Fruit fly (Drosophila melanogaster) whole organism, embryonic: Measurements from ENCODE around the gene fd96Ca.

ENCODE experiments used
- B-H2 ChIP-seq: fragments of 200-800 bp; sonication (Bioruptor generic); optimal IDR thresholded peaks from 2 replicates; lab custom pipeline; 2018; ENCODE audit warnings: missing biosample characterization, mild to moderate bottlenecking, missing genetic modification characterization
- CG10431 ChIP-seq: fragments of 200-800 bp; sonication (Bioruptor generic); optimal IDR thresholded peaks from 3 replicates; lab custom pipeline; 2018; ENCODE audit warnings: missing biosample characterization, mild to moderate bottlenecking, missing genetic modification characterization
- CG11456 ChIP-seq: fragments of 200-800 bp; sonication (Bioruptor generic); IDR thresholded peaks from 3 replicates; pipeline ENCODE4 v1.3.6; 2022; ENCODE audit warnings: missing biosample characterization, missing genetic modification characterization
- CG11560 ChIP-seq: fragments of 200-800 bp; sonication (Bioruptor generic); IDR thresholded peaks from 3 replicates; pipeline ENCODE4 v1.3.6; 2022; ENCODE audit warnings: missing biosample characterization, missing genetic modification characterization
- CG11695 ChIP-seq: fragments of 200-800 bp; sonication (Bioruptor generic); IDR thresholded peaks from 3 replicates; pipeline ENCODE4 v1.3.6; 2022; ENCODE audit warnings: missing biosample characterization, missing genetic modification characterization
- CG13296 ChIP-seq: fragments of 200-800 bp; sonication (Bioruptor generic); optimal IDR thresholded peaks from 3 replicates; lab custom pipeline; 2018; ENCODE audit warnings: missing biosample characterization, mild to moderate bottlenecking, missing genetic modification characterization
- CG13624 ChIP-seq: fragments of 200-800 bp; sonication (Bioruptor generic); optimal IDR thresholded peaks from 2 replicates; lab custom pipeline; 2016; ENCODE audit warnings: missing biosample characterization, missing genetic modification characterization
- CG13775 ChIP-seq: fragments of 200-800 bp; sonication (Bioruptor generic); optimal IDR thresholded peaks from 3 replicates; lab custom pipeline; 2017; ENCODE audit warnings: missing biosample characterization, mild to moderate bottlenecking, missing genetic modification characterization
- CG14050 ChIP-seq: fragments of 200-800 bp; sonication (Bioruptor generic); IDR thresholded peaks from 3 replicates; pipeline ENCODE4 v1.3.6; 2022; ENCODE audit warnings: missing biosample characterization, missing genetic modification characterization
- CG18262 ChIP-seq: fragments of 200-800 bp; optimal IDR thresholded peaks from 3 replicates; lab custom pipeline; 2019; ENCODE audit warnings: missing biosample characterization, mild to moderate bottlenecking, missing genetic modification characterization, moderate library complexity
- CG2116 ChIP-seq: fragments of 200-800 bp; sonication (Bioruptor generic); optimal IDR thresholded peaks from 3 replicates; lab custom pipeline; 2018; ENCODE audit warnings: missing biosample characterization, mild to moderate bottlenecking, missing genetic modification characterization
- CG30020 ChIP-seq: fragments of 200-800 bp; optimal IDR thresholded peaks from 2 replicates; lab custom pipeline; 2019; ENCODE audit warnings: missing biosample characterization, mild to moderate bottlenecking, missing genetic modification characterization, moderate library complexity
- CG32532 ChIP-seq: fragments of 200-800 bp; sonication (Bioruptor generic); IDR thresholded peaks from 2 replicates; pipeline ENCODE4 v1.3.6; 2022; ENCODE audit warnings: missing biosample characterization, missing genetic modification characterization
- CG33213 ChIP-seq: fragments of 200-800 bp; sonication (Bioruptor generic); optimal IDR thresholded peaks from 3 replicates; lab custom pipeline; 2016; ENCODE audit warnings: missing biosample characterization, missing genetic modification characterization
- CG43689 ChIP-seq: fragments of 200-800 bp; sonication (Bioruptor generic); IDR thresholded peaks from 2 replicates; pipeline ENCODE4 v1.3.6; 2022; ENCODE audit warnings: missing biosample characterization, missing genetic modification characterization
- CG4707 ChIP-seq: fragments of 200-800 bp; sonication (Bioruptor generic); optimal IDR thresholded peaks from 2 replicates; lab custom pipeline; 2018; ENCODE audit warnings: missing biosample characterization, mild to moderate bottlenecking, missing genetic modification characterization, moderate library complexity
- CG6175 ChIP-seq: fragments of 200-800 bp; sonication (Bioruptor generic); IDR thresholded peaks from 3 replicates; pipeline ENCODE4 v1.3.6; 2022; ENCODE audit warnings: missing biosample characterization, missing genetic modification characterization
- CG7271 ChIP-seq: fragments of 200-800 bp; sonication (Bioruptor generic); optimal IDR thresholded peaks from 2 replicates; lab custom pipeline; 2018; ENCODE audit warnings: missing biosample characterization, mild to moderate bottlenecking, missing genetic modification characterization, moderate library complexity
- CkIIα-i1 ChIP-seq: fragments of 200-800 bp; sonication (Bioruptor generic); IDR thresholded peaks from 2 replicates; pipeline ENCODE4 v1.3.6; 2022; ENCODE audit warnings: missing biosample characterization, missing genetic modification characterization
- Dref ChIP-seq: fragments of 200-800 bp; sonication (Bioruptor generic); IDR thresholded peaks from 2 replicates; pipeline ENCODE4 v1.3.6; 2022; ENCODE audit warnings: missing biosample characterization, missing genetic modification characterization
- E2f1 ChIP-seq: fragments of 200-800 bp; sonication (Bioruptor generic); IDR thresholded peaks from 2 replicates; pipeline ENCODE4 v1.3.6; 2022; ENCODE audit warnings: missing biosample characterization, missing genetic modification characterization
- E2f2 ChIP-seq: fragments of 200-800 bp; sonication (Bioruptor generic); IDR thresholded peaks from 2 replicates; pipeline ENCODE4 v1.3.6; 2022; ENCODE audit warnings: missing biosample characterization, missing genetic modification characterization
- Fer3 ChIP-seq: fragments of 200-800 bp; sonication (Bioruptor generic); optimal IDR thresholded peaks from 2 replicates; lab custom pipeline; 2018; ENCODE audit warnings: missing biosample characterization, mild to moderate bottlenecking, missing genetic modification characterization, moderate library complexity
- HHEX ChIP-seq: fragments of 200-800 bp; sonication (Bioruptor generic); optimal IDR thresholded peaks from 3 replicates; lab custom pipeline; 2017; ENCODE audit warnings: missing biosample characterization, mild to moderate bottlenecking, missing genetic modification characterization, missing genetic modification reagents
- Hmr ChIP-seq: fragments of 200-800 bp; sonication (Bioruptor generic); optimal IDR thresholded peaks from 3 replicates; lab custom pipeline; 2017; ENCODE audit warnings: mild to moderate bottlenecking, missing biosample characterization, missing genetic modification reagents, missing genetic modification characterization
- Hr3 ChIP-seq: fragments of 200-800 bp; sonication (Bioruptor generic); optimal IDR thresholded peaks from 3 replicates; lab custom pipeline; 2016; ENCODE audit warnings: missing biosample characterization, missing genetic modification characterization
- Hsf ChIP-seq: fragments of 200-800 bp; sonication (Bioruptor generic); optimal IDR thresholded peaks from 3 replicates; lab custom pipeline; 2016; ENCODE audit warnings: missing biosample characterization, missing genetic modification characterization
- Jarid2 ChIP-seq: fragments of 200-800 bp; sonication (Bioruptor generic); optimal IDR thresholded peaks from 3 replicates; lab custom pipeline; 2017; ENCODE audit warnings: mild to moderate bottlenecking, missing biosample characterization, missing genetic modification reagents, missing genetic modification characterization
- MTF-1 ChIP-seq: fragments of 200-800 bp; sonication (Bioruptor generic); optimal IDR thresholded peaks from 2 replicates; lab custom pipeline; 2018; ENCODE audit warnings: missing biosample characterization, mild to moderate bottlenecking, missing genetic modification characterization, borderline replicate concordance
- Med ChIP-seq: fragments of 200-800 bp; sonication (Bioruptor generic); peaks from one replicate; lab custom pipeline; 2016; ENCODE audit warnings: missing biosample characterization, missing genetic modification characterization, mild to moderate bottlenecking, inconsistent platforms, moderate library complexity
- NfI ChIP-seq: fragments of 200-800 bp; sonication (Bioruptor generic); optimal IDR thresholded peaks from 3 replicates; lab custom pipeline; 2018; ENCODE audit warnings: missing biosample characterization, mild to moderate bottlenecking, missing genetic modification characterization, moderate library complexity
- Oli ChIP-seq: fragments of 200-800 bp; sonication (Bioruptor generic); optimal IDR thresholded peaks from 2 replicates; lab custom pipeline; 2018; ENCODE audit warnings: missing biosample characterization, mild to moderate bottlenecking, missing genetic modification characterization, moderate library complexity
- ac ChIP-seq: fragments of 200-800 bp; sonication (Bioruptor generic); optimal IDR thresholded peaks from 3 replicates; lab custom pipeline; 2017; ENCODE audit warnings: missing biosample characterization, mild to moderate bottlenecking, missing genetic modification characterization
- bowl ChIP-seq: fragments of 200-800 bp; sonication (Bioruptor generic); IDR thresholded peaks from 2 replicates; pipeline ENCODE4 v1.3.6; 2022; ENCODE audit warnings: missing biosample characterization, missing genetic modification characterization
- cas ChIP-seq: fragments of 200-800 bp; sonication (Bioruptor generic); IDR thresholded peaks from 2 replicates; pipeline ENCODE4 v1.3.6; 2022; ENCODE audit warnings: missing biosample characterization, missing genetic modification characterization
- ci ChIP-seq: fragments of 200-800 bp; sonication (Bioruptor generic); IDR thresholded peaks from 3 replicates; pipeline ENCODE4 v1.3.6; 2022; ENCODE audit warnings: missing biosample characterization, missing genetic modification characterization
- dati ChIP-seq: fragments of 200-800 bp; sonication (Bioruptor generic); IDR thresholded peaks from 2 replicates; pipeline ENCODE4 v1.3.6; 2022; ENCODE audit warnings: missing biosample characterization, missing genetic modification characterization
- esg ChIP-seq: fragments of 200-800 bp; sonication (Bioruptor generic); conservative IDR thresholded peaks from 2 replicates; pipeline ENCODE4 v1.3.6; 2022; ENCODE audit warnings: missing biosample characterization, missing genetic modification characterization
- ken ChIP-seq: fragments of 200-800 bp; sonication (Bioruptor generic); IDR thresholded peaks from 3 replicates; pipeline ENCODE4 v1.3.6; 2022; ENCODE audit warnings: missing biosample characterization, missing genetic modification characterization
- lola ChIP-seq, 3 experiments: fragments of >200 bp in 2 of 3; fragments of 200-800 bp in 1 of 3; sonication (Bioruptor generic) in 1 of 3; optimal IDR thresholded peaks; 2 replicates each; lab custom pipeline; 2017 to 2019; ENCODE audit warnings: missing biosample characterization in 3 of 3, missing genetic modification characterization in 3 of 3, mild to moderate bottlenecking in 1 of 3, moderate library complexity in 1 of 3
- nerfin-2 ChIP-seq: fragments of 200-800 bp; sonication (Bioruptor generic); IDR thresholded peaks from 2 replicates; pipeline ENCODE4 v1.3.6; 2022; ENCODE audit warnings: missing biosample characterization, missing genetic modification characterization; ENCODE audit not compliant: partially characterized antibody
- odd ChIP-seq: fragments of 200-800 bp; sonication (Bioruptor generic); optimal IDR thresholded peaks from 2 replicates; lab custom pipeline; 2017; ENCODE audit warnings: missing biosample characterization, mild to moderate bottlenecking, missing genetic modification characterization
- ranshi ChIP-seq: fragments of 200-800 bp; sonication (Bioruptor generic); IDR thresholded peaks from 2 replicates; pipeline ENCODE4 v1.3.6; 2022; ENCODE audit warnings: missing biosample characterization, missing genetic modification characterization
- row ChIP-seq: fragments of 200-800 bp; sonication (Bioruptor generic); IDR thresholded peaks from 3 replicates; pipeline ENCODE4 v1.3.6; 2022; ENCODE audit warnings: missing biosample characterization, missing genetic modification characterization
- sens ChIP-seq: fragments of 200-800 bp; sonication (Bioruptor generic); peaks from one replicate; lab custom pipeline; 2016; ENCODE audit warnings: missing biosample characterization, missing genetic modification characterization
- stc ChIP-seq: fragments of 200-800 bp; sonication (Bioruptor generic); IDR thresholded peaks from 2 replicates; pipeline ENCODE4 v1.3.6; 2022; ENCODE audit warnings: missing biosample characterization, missing genetic modification characterization
- unc-4 ChIP-seq: fragments of 200-800 bp; sonication (Bioruptor generic); IDR thresholded peaks from 2 replicates; pipeline ENCODE4 v1.3.6; 2022; ENCODE audit warnings: missing biosample characterization, missing genetic modification characterization; ENCODE audit not compliant: partially characterized antibody
- vnd ChIP-seq: fragments of 200-800 bp; sonication (Bioruptor generic); IDR thresholded peaks from 3 replicates; pipeline ENCODE4 v1.3.6; 2022; ENCODE audit warnings: missing biosample characterization, missing genetic modification characterization; ENCODE audit not compliant: partially characterized antibody
- zen2 ChIP-seq: fragments of 200-800 bp; sonication (Bioruptor generic); IDR thresholded peaks from 3 replicates; pipeline ENCODE4 v1.3.6; 2022; ENCODE audit warnings: missing biosample characterization, missing genetic modification characterization; ENCODE audit not compliant: partially characterized antibody

The fd96Ca gene

dm6 chr3R:25123262-25123661 is 40.8 kb downstream of the fd96Ca start, which contains the start of gene vig2 (continued):
- peak; percentile 77 for TF ChIP-seq CG43689 (GFP tag; lab: Robert Waterston, UW)
- peak; percentile 25 for TF ChIP-seq CG30020 (tag; lab: Kevin White, UChicago)
- TF ChIP-seq E2f1 (GFP tag; lab: Robert Waterston, UW): peak; percentile 67
- TF ChIP-seq Oli (tag; lab: Kevin White, UChicago): peak; percentile 34
- peak; percentile 23 for TF ChIP-seq Jarid2 (GFP tag; lab: Kevin White, UChicago)
- peak; percentile 92 for TF ChIP-seq Med
- peak; percentile 81 for TF ChIP-seq MTF-1 (GFP tag; lab: Kevin White, UChicago)
- TF ChIP-seq CG13296 (GFP tag; lab: Kevin White, UChicago): peak; percentile 56
- TF ChIP-seq CG6175 (GFP tag; lab: Robert Waterston, UW): peak; percentile 71; the same call in 1 of the 3 replicates
- TF ChIP-seq HHEX (GFP tag; lab: Kevin White, UChicago): peak; percentile 71
- TF ChIP-seq CG7271: peak; percentile 75
- peak; percentile 80 for TF ChIP-seq nerfin-2 (GFP tag; lab: Robert Waterston, UW)
- TF ChIP-seq CG13775: peak; percentile 76
- TF ChIP-seq CG11560 (tag; lab: Robert Waterston, UW): peak; percentile 24; the same call in 1 of the 3 replicates
- TF ChIP-seq CG13624 (GFP tag; lab: Kevin White, UChicago): peak; percentile 18
- peak; percentile 2 for TF ChIP-seq ac (GFP tag; lab: Kevin White, UChicago)
- TF ChIP-seq Fer3: peak; percentile 50
- peak; percentile 27; the same call in 1 of the 2 replicates for TF ChIP-seq E2f2 (GFP tag; lab: Robert Waterston, UW)
- TF ChIP-seq Hmr (GFP tag; lab: Kevin White, UChicago): peak; percentile 60
- peak; percentile 95 for TF ChIP-seq ci
- peak; percentile 50 for TF ChIP-seq CG2116 (GFP tag; lab: Kevin White, UChicago)
- TF ChIP-seq vnd (GFP tag; lab: Robert Waterston, UW): peak; percentile 85
- peak; percentile 65; the same call in 2 of the 3 replicates for TF ChIP-seq CG14050
- peak; percentile 70 for TF ChIP-seq ken (GFP tag; lab: Robert Waterston, UW)
- TF ChIP-seq CG32532 (GFP tag; lab: Robert Waterston, UW): peak; percentile 90
- peak in 1 of 3 experiments; percentile 6 for TF ChIP-seq lola (GFP tag; optimal IDR thresholded peaks at IDR 0.05; lab: Kevin White, UChicago)
- peak; percentile 5; the same call in 1 of the 2 replicates for TF ChIP-seq CkIIα-i1 (GFP tag; lab: Robert Waterston, UW)
- TF ChIP-seq Hr3: peak; percentile 3
- peak; percentile 18 for TF ChIP-seq odd (GFP tag; lab: Kevin White, UChicago)
- TF ChIP-seq CG10431 (GFP tag; lab: Kevin White, UChicago): peak; percentile 54
- peak; percentile 92 for TF ChIP-seq CG11456 (GFP tag; lab: Robert Waterston, UW)
- peak; percentile 78 for TF ChIP-seq sens (GFP tag; lab: Kevin White, UChicago)
- 0 out of 2 replicates have a peak, but pooled peaks have one; percentile 62 for TF ChIP-seq dati (GFP tag; lab: Robert Waterston, UW)
- TF ChIP-seq Hsf (GFP tag; lab: Kevin White, UChicago): peak; percentile 12
- peak; percentile 77; the same call in 2 of the 3 replicates for TF ChIP-seq zen2 (GFP tag; lab: Robert Waterston, UW)
- TF ChIP-seq ranshi (GFP tag; lab: Robert Waterston, UW): peak; percentile 66; the same call in 1 of the 2 replicates
- peak; percentile 19 for TF ChIP-seq CG4707
- TF ChIP-seq cas: 0 out of 2 replicates have a peak, but pooled peaks have one; percentile 6
- peak; percentile 40 for TF ChIP-seq CG18262 (tag; lab: Kevin White, UChicago)
- peak; percentile 34; the same call in 1 of the 2 replicates for TF ChIP-seq esg (GFP tag; lab: Robert Waterston, UW)
- TF ChIP-seq bowl: peak; percentile 73
- peak; percentile 29 for TF ChIP-seq CG33213 (GFP tag; lab: Kevin White, UChicago)
- peak; percentile 75 for TF ChIP-seq unc-4
- TF ChIP-seq NfI (GFP tag; lab: Kevin White, UChicago): peak; percentile 81
- peak; percentile 70 for TF ChIP-seq row (GFP tag; lab: Robert Waterston, UW)
- peak; percentile 3 for TF ChIP-seq B-H2 (GFP tag; lab: Kevin White, UChicago)
- peak; percentile 92 for TF ChIP-seq Dref (GFP tag; lab: Robert Waterston, UW)
- 0 out of 3 replicates have a peak, but pooled peaks have one; percentile 39 for TF ChIP-seq CG11695 (GFP tag; lab: Robert Waterston, UW)
- peak; percentile 38; the same call in 1 of the 2 replicates for TF ChIP-seq stc
